Worm (Caenorhabditis elegans): ENCODE results near the gene Y37D8A.16.

- TF ChIP-seq flt-1 (GFP tag; IDR thresholded peaks at IDR 0.05) (no peak), hmg-4 (GFP tag; optimal IDR thresholded peaks at IDR 0.05) (no peak), ets-7 (tag; optimal IDR thresholded peaks at IDR 0.05) (no peak), tra-4 (tag; optimal IDR thresholded peaks at IDR 0.05) (no peak), scrt-1 (GFP tag; IDR thresholded peaks at IDR 0.05) (no peak), aly-1 (tag; optimal IDR thresholded peaks at IDR 0.05) (no peak), B0310.2 (tag; optimal IDR thresholded peaks at IDR 0.05) (no peak), ama-1 (optimal IDR thresholded peaks at IDR 0.05) (no peak), tbx-37 (GFP tag; conservative IDR thresholded peaks at IDR 0.05) (no peak), hnd-1 (tag; optimal IDR thresholded peaks at IDR 0.05) (no peak)
Observed at ce11 chrIII:12942307-12942706, 23.8 kb upstream of the Y37D8A.16 start, which contains the start of gene unc-25.

Data from whole organism, early embryonic.